Worm (Caenorhabditis elegans) whole organism, L4 larva: ENCODE data around the gene unc-33.

Source experiments
- D1046.2 ChIP-seq: fragments of 200-800 bp; sonication (Bioruptor generic); IDR thresholded peaks from 2 replicates; pipeline ENCODE4 v1.3.6; 2022; ENCODE audit warnings: missing genetic modification characterization, missing compliant biosample characterization
- F26F4.8 ChIP-seq: fragments of 200-800 bp; sonication (Bioruptor generic); conservative IDR thresholded peaks from 2 replicates; pipeline ENCODE4 v1.3.6; 2022; ENCODE audit warnings: missing genetic modification characterization, missing compliant biosample characterization
- F37D6.2 ChIP-seq: sonication (generic microtip); optimal IDR thresholded peaks from 2 replicates; lab custom pipeline; 2016; ENCODE audit warnings: mild to moderate bottlenecking, missing genetic modification characterization, missing compliant biosample characterization
- F49E8.2 ChIP-seq: sonication (generic microtip); optimal IDR thresholded peaks from 2 replicates; lab custom pipeline; 2016; ENCODE audit warnings: missing compliant biosample characterization, mild to moderate bottlenecking, missing genetic modification characterization, borderline replicate concordance
- T20F7.1 ChIP-seq: fragments of 200-800 bp; sonication (Bioruptor generic); optimal IDR thresholded peaks from 2 replicates; lab custom pipeline; 2018; ENCODE audit warnings: mild to moderate bottlenecking, missing genetic modification characterization, missing compliant biosample characterization
- Y48G9A.11 ChIP-seq: fragments of 200-800 bp; sonication (Bioruptor generic); IDR thresholded peaks from 2 replicates; pipeline ENCODE4 v1.3.6; 2022; ENCODE audit warnings: missing genetic modification reagents, missing genetic modification characterization, missing compliant biosample characterization
- aha-1 ChIP-seq: fragments of 150-350 bp; peaks from one replicate; lab custom pipeline; 2014; ENCODE audit warnings: missing biosample characterization, missing genetic modification characterization
- ama-1 ChIP-seq: fragments of 150-350 bp; optimal IDR thresholded peaks from 2 replicates; lab custom pipeline; 2014; ENCODE audit warnings: inconsistent platforms, mixed read lengths
- attf-4 ChIP-seq: sonication (generic microtip); optimal IDR thresholded peaks from 3 replicates; lab custom pipeline; 2017; ENCODE audit warnings: missing biosample characterization, missing genetic modification characterization
- ceh-20 ChIP-seq: fragments of 200-800 bp; sonication (Bioruptor generic); IDR thresholded peaks from 2 replicates; pipeline ENCODE4 v1.3.6; 2022; ENCODE audit warnings: missing genetic modification reagents, missing genetic modification characterization, missing compliant biosample characterization
- ceh-28 ChIP-seq: fragments of 150-350 bp; optimal IDR thresholded peaks from 2 replicates; lab custom pipeline; 2014; ENCODE audit warnings: missing biosample characterization, missing genetic modification reagents, missing genetic modification characterization
- ctbp-1 ChIP-seq: fragments of 200-800 bp; sonication (Bioruptor generic); IDR thresholded peaks from 2 replicates; pipeline ENCODE4 v1.3.6; 2022; ENCODE audit warnings: missing genetic modification reagents, missing genetic modification characterization, missing compliant biosample characterization
- daf-16 ChIP-seq, 3 experiments: sonication (generic microtip); optimal IDR thresholded peaks; 2 replicates each; lab custom pipeline; 2016 to 2017; ENCODE audit warnings: missing genetic modification characterization in 3 of 3, missing genetic modification reagents in 3 of 3, mild to moderate bottlenecking in 2 of 3, missing compliant biosample characterization in 2 of 3, missing biosample characterization in 1 of 3, moderate library complexity in 1 of 3
- dmd-6 ChIP-seq: fragments of 200-800 bp; sonication (Bioruptor generic); IDR thresholded peaks from 2 replicates; pipeline ENCODE4 v1.3.6; 2022; ENCODE audit warnings: missing genetic modification reagents, missing genetic modification characterization, missing compliant biosample characterization
- dmd-8 ChIP-seq: fragments of 200-800 bp; sonication (Bioruptor generic); IDR thresholded peaks from 2 replicates; pipeline ENCODE4 v1.3.6; 2022; ENCODE audit warnings: missing genetic modification characterization, missing compliant biosample characterization
- dpl-1 ChIP-seq: fragments of 150-350 bp; optimal IDR thresholded peaks from 2 replicates; lab custom pipeline; 2014; ENCODE audit warnings: missing biosample characterization, missing genetic modification reagents, missing genetic modification characterization
- egl-43 ChIP-seq: fragments of 200-800 bp; sonication (Bioruptor generic); IDR thresholded peaks from 2 replicates; pipeline ENCODE4 v1.3.6; 2022; ENCODE audit warnings: missing genetic modification reagents, missing genetic modification characterization, missing compliant biosample characterization
- fkh-10 ChIP-seq: fragments of 150-350 bp; optimal IDR thresholded peaks from 2 replicates; lab custom pipeline; 2014; ENCODE audit warnings: missing biosample characterization, missing genetic modification reagents, missing genetic modification characterization
- hif-1 ChIP-seq, 2 experiments: sonication (generic microtip); optimal IDR thresholded peaks; 2 replicates each; lab custom pipeline; 2016 to 2017; ENCODE audit warnings: missing compliant biosample characterization in 2 of 2, missing genetic modification characterization in 2 of 2, missing genetic modification reagents in 2 of 2, missing genotype in 2 of 2, mild to moderate bottlenecking in 1 of 2
- hlh-11 ChIP-seq: fragments of 200-800 bp; sonication (Bioruptor generic); optimal IDR thresholded peaks from 2 replicates; lab custom pipeline; 2018; ENCODE audit warnings: mild to moderate bottlenecking, missing genetic modification characterization, missing compliant biosample characterization
- hlh-30 ChIP-seq: sonication (generic microtip); optimal IDR thresholded peaks from 2 replicates; lab custom pipeline; 2017; ENCODE audit warnings: antibody characterized with exemption, mild to moderate bottlenecking, missing genetic modification characterization, missing compliant biosample characterization; ENCODE audit not compliant: insufficient read depth
- hmg-1.1 ChIP-seq: fragments of 200-800 bp; sonication (Bioruptor generic); IDR thresholded peaks from 2 replicates; pipeline ENCODE4 v1.3.6; 2022; ENCODE audit warnings: missing genetic modification reagents, missing genetic modification characterization, missing compliant biosample characterization
- lim-7 ChIP-seq: fragments of 200-800 bp; sonication (Bioruptor generic); IDR thresholded peaks from 2 replicates; pipeline ENCODE4 v1.3.6; 2022; ENCODE audit warnings: missing genetic modification characterization, missing compliant biosample characterization
- lin-1 ChIP-seq: fragments of 200-800 bp; sonication (Bioruptor generic); IDR thresholded peaks from 2 replicates; pipeline ENCODE4 v1.3.6; 2022; ENCODE audit warnings: missing genetic modification reagents, missing genetic modification characterization, missing compliant biosample characterization
- lin-15B ChIP-seq: fragments of 150-350 bp; sonication (generic microtip); optimal IDR thresholded peaks from 3 replicates; lab custom pipeline; 2014; ENCODE audit warnings: missing biosample characterization, missing genetic modification characterization
- lsy-2 ChIP-seq, 2 experiments: fragments of 150-350 bp in 1 of 2; sonication (generic microtip) in 1 of 2; optimal IDR thresholded peaks; 2 replicates each; lab custom pipeline; 2014 to 2017; ENCODE audit warnings: missing biosample characterization in 2 of 2, missing genetic modification characterization in 2 of 2
- mes-2 ChIP-seq: sonication (generic microtip); optimal IDR thresholded peaks from 2 replicates; lab custom pipeline; 2016; ENCODE audit warnings: missing genotype, mild to moderate bottlenecking, missing genetic modification characterization, missing compliant biosample characterization; ENCODE audit not compliant: poor library complexity, severe bottlenecking
- nhr-102 ChIP-seq: sonication (generic microtip); optimal IDR thresholded peaks from 2 replicates; lab custom pipeline; 2016; ENCODE audit warnings: mild to moderate bottlenecking, missing genetic modification characterization, moderate library complexity, missing compliant biosample characterization
- nhr-11 ChIP-seq: fragments of 150-350 bp; optimal IDR thresholded peaks from 2 replicates; lab custom pipeline; 2014; ENCODE audit warnings: missing biosample characterization, missing genetic modification characterization
- nhr-111 ChIP-seq: fragments of 200-800 bp; sonication (Bioruptor generic); optimal IDR thresholded peaks from 2 replicates; lab custom pipeline; 2018; ENCODE audit warnings: mild to moderate bottlenecking, missing genetic modification characterization, missing compliant biosample characterization
- nhr-237 ChIP-seq: sonication (generic microtip); optimal IDR thresholded peaks from 2 replicates; lab custom pipeline; 2017; ENCODE audit warnings: missing biosample characterization, missing genetic modification characterization
- nhr-6 ChIP-seq: fragments of 150-350 bp; optimal IDR thresholded peaks from 2 replicates; lab custom pipeline; 2014; ENCODE audit warnings: missing biosample characterization, missing genetic modification characterization
- nhr-77 ChIP-seq: fragments of 150-350 bp; optimal IDR thresholded peaks from 2 replicates; lab custom pipeline; 2014; ENCODE audit warnings: missing biosample characterization, missing genetic modification characterization
- rbr-2 ChIP-seq: sonication (generic microtip); optimal IDR thresholded peaks from 2 replicates; lab custom pipeline; 2016; ENCODE audit warnings: missing genotype, missing genetic modification characterization, missing compliant biosample characterization
- set-16 ChIP-seq: fragments of 200-800 bp; sonication (Bioruptor generic); IDR thresholded peaks from 2 replicates; pipeline ENCODE4 v1.3.6; 2022; ENCODE audit warnings: missing genetic modification reagents, missing genetic modification characterization, missing compliant biosample characterization
- snpc-4 ChIP-seq: fragments of 150-350 bp; optimal IDR thresholded peaks from 2 replicates; lab custom pipeline; 2014; ENCODE audit warnings: missing biosample characterization, missing genetic modification characterization
- spr-3 ChIP-seq: fragments of 200-800 bp; sonication (Bioruptor generic); optimal IDR thresholded peaks from 2 replicates; lab custom pipeline; 2018; ENCODE audit warnings: mild to moderate bottlenecking, missing genetic modification characterization, missing compliant biosample characterization
- unc-62 ChIP-seq, 3 experiments: fragments of 150-350 bp in 1 of 3; sonication (generic microtip); optimal IDR thresholded peaks in 2 of 3; peaks in 1 of 3; 1 replicate in 1 of 3; 2 replicates in 2 of 3; lab custom pipeline; 2014 to 2017; ENCODE audit warnings: missing biosample characterization in 3 of 3, missing genetic modification characterization in 3 of 3, missing genetic modification reagents in 3 of 3, missing genotype in 1 of 3
- vab-7 ChIP-seq: fragments of 200-800 bp; sonication (Bioruptor generic); IDR thresholded peaks from 2 replicates; pipeline ENCODE4 v1.3.6; 2022; ENCODE audit warnings: missing genetic modification reagents, missing genetic modification characterization, missing compliant biosample characterization
- zag-1 ChIP-seq: fragments of 150-350 bp; optimal IDR thresholded peaks from 2 replicates; lab custom pipeline; 2014; ENCODE audit warnings: missing biosample characterization, missing genetic modification characterization
- ztf-11 ChIP-seq: fragments of 150-350 bp; optimal IDR thresholded peaks from 2 replicates; lab custom pipeline; 2014; ENCODE audit warnings: missing biosample characterization, missing genetic modification characterization

unc-33 gene

DNA sequence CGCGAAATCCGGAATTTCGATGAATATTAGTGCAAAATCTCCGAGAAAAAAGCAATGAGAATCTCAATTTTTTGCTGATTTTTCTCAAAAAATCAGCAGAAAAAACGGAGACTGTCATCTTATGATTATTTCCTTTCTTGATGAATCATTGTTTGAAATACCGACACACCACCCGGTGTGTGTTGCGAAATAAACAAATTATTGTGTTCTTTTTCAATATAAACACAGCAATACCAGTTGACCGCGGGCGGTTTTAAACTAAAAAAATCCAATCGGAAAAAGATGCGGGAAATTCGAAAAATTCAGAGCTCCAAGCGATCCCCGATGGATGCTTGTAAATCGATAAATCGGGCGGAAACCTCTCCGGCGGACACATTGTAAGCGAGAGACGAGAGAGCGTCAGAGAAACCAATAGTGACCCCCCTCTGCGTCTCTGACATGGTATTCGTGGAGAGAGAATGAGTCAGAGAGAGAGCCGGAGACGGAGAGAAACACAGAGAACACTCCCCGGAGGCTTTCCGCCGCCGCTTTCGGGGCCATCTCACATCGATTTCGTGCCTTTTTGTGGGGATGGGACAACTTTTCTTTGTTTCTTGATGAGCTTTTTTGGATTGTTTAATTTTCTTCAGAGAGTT, 1.2 kb upstream of the unc-33 start (continued):
- TF ChIP-seq attf-4 (tag; lab: Kevin White, UChicago) (no peak), dmd-6 (GFP tag; lab: Robert Waterston, UW) (peak; percentile 36; the same call in 1 of the 2 replicates)
- TF ChIP-seq, all 104 proteins: peak for 25

DNA sequence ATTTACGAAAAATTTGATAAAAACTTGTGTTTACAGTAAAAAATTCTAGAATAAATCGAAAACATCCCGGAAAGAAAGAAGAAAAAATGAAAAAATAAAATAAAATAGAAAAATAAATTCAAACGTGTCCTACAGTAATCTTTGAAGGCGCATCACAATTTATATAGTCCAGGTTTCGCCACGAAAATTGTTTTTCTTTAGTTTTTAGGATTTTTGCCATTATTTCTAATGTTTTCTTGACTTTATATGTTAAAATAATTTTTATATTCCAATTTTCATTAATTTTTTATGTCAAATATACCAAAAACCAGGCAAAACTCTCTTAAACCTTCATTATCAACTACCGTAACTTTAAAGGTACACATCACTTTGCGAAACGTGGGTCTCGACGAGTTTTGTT, 896 bp downstream of the unc-33 start:
- no peak for TF ChIP-seq dmd-8 (GFP tag; lab: Robert Waterston, UW)
- peak; percentile 3 for TF ChIP-seq F49E8.2 (tag; lab: Kevin White, UChicago)
- peak in 1 of 2 experiments; percentile 13 for TF ChIP-seq lsy-2 (tag; optimal IDR thresholded peaks at IDR 0.05; lab: Kevin White, UChicago)
- TF ChIP-seq, all 104 proteins: peak for 2

ce11 chrIV:3519352-3519751, 2.7 kb downstream of the unc-33 start:
- no peak for TF ChIP-seq Y48G9A.11 (GFP tag; lab: Robert Waterston, UW)
- peak in 1 of 2 experiments; percentile 49 for TF ChIP-seq lsy-2 (tag; optimal IDR thresholded peaks at IDR 0.05; lab: Kevin White, UChicago)
- no peak for TF ChIP-seq spr-3 (GFP tag; lab: Kevin White, UChicago)
- TF ChIP-seq nhr-102 (tag; lab: Kevin White, UChicago) = no peak
- no peak for TF ChIP-seq ceh-28 (tag; lab: Kevin White, UChicago)
- TF ChIP-seq rbr-2 (tag; lab: Kevin White, UChicago) = peak; percentile 36
- peak; percentile 33 for TF ChIP-seq fkh-10
- TF ChIP-seq dpl-1 (GFP tag; lab: Kevin White, UChicago) = peak; percentile 17
- TF ChIP-seq set-16 = 0 out of 2 replicates have a peak, but pooled peaks have one; percentile 40
- TF ChIP-seq ctbp-1 (GFP tag; lab: Robert Waterston, UW) = no peak
- no peak for TF ChIP-seq nhr-77 (tag; lab: Kevin White, UChicago)
- no peak for TF ChIP-seq lin-15B (tag; lab: Kevin White, UChicago)
- peak; percentile 47 for TF ChIP-seq snpc-4
- TF ChIP-seq hlh-30 (tag; lab: Kevin White, UChicago) = peak; percentile 11
- peak; percentile 26 for TF ChIP-seq hlh-11 (tag; lab: Kevin White, UChicago)
- no peak for TF ChIP-seq hif-1 (tag; optimal IDR thresholded peaks at IDR 0.05; lab: Kevin White, UChicago)
- peak; percentile 63 for TF ChIP-seq aha-1 (tag; lab: Kevin White, UChicago)
- TF ChIP-seq nhr-6 = no peak
- peak; percentile 43 for TF ChIP-seq mes-2 (tag; lab: Kevin White, UChicago)
- peak; percentile 72 for TF ChIP-seq hmg-1.1 (GFP tag; lab: Robert Waterston, UW)
- TF ChIP-seq lin-1 (GFP tag; lab: Robert Waterston, UW) = 0 out of 2 replicates have a peak, but pooled peaks have one; percentile 12

ce11 chrIV:3520374-3520773, 3.7 kb downstream of the unc-33 start:
- TF ChIP-seq nhr-11 (peak; percentile 44), vab-7 (GFP tag; lab: Robert Waterston, UW) (no peak), zag-1 (tag; lab: Kevin White, UChicago) (no peak), lsy-2 (tag; optimal IDR thresholded peaks at IDR 0.05; lab: Kevin White, UChicago) (peak in 1 of 2 experiments; percentile 30), spr-3 (GFP tag; lab: Kevin White, UChicago) (no peak), ama-1 (lab: Kevin White, UChicago) (no peak)
- TF ChIP-seq, all 104 proteins: peak for 2

DNA sequence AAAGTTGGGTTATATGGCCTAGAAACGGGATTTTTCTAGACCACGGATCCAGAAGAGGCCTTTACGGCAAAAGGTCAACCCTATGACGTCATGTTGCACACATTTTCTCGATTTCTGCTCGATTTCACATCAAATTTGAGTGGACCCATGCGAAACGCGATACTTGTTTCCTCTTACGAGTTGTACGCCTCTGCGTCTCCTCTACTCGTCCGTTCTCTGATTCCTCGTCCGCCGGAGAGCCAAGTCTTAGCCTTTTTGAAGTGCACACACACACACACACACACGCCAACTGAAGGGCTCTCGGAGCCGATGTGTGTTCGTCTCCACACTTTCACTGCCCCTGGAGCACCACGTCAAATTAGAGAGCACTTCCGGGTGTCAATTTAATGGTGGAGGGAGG, 4.3 kb downstream of the unc-33 start:
- TF ChIP-seq ztf-11 (no peak), nhr-237 (no peak), zag-1 (tag; lab: Kevin White, UChicago) (no peak), aha-1 (tag; lab: Kevin White, UChicago) (peak; percentile 29), daf-16 (GFP tag; optimal IDR thresholded peaks at IDR 0.05; lab: Kevin White, UChicago) (no peak), daf-16 (tag; optimal IDR thresholded peaks at IDR 0.05; lab: Kevin White, UChicago) (no peak), rbr-2 (tag; lab: Kevin White, UChicago) (peak; percentile 22), egl-43 (GFP tag; lab: Robert Waterston, UW) (no peak), nhr-111 (GFP tag; lab: Kevin White, UChicago) (no peak), unc-62 (GFP tag; optimal IDR thresholded peaks at IDR 0.05 in 1 of 2; lab: Kevin White, UChicago) (peak in 1 of 2 experiments; percentile 53), unc-62 (tag; optimal IDR thresholded peaks at IDR 0.05; lab: Kevin White, UChicago) (no peak), hlh-11 (tag; lab: Kevin White, UChicago) (no peak), fkh-10 (peak; percentile 67), F37D6.2 (no peak), D1046.2 (GFP tag; lab: Robert Waterston, UW) (no peak), T20F7.1 (GFP tag; lab: Kevin White, UChicago) (no peak), lim-7 (GFP tag; lab: Robert Waterston, UW) (no peak), set-16 (peak; percentile 16; the same call in 1 of the 2 replicates), F26F4.8 (GFP tag; lab: Robert Waterston, UW) (no peak), ceh-20 (GFP tag; lab: Robert Waterston, UW) (no peak)
